Fruit fly (Drosophila melanogaster): ENCODE measurements around the gene Tk.

dm6 chr3R:11947079-11947869 lies 58.0 kb downstream of the Tk start:
- TF ChIP-seq knrl (GFP tag; IDR thresholded peaks at IDR 0.05; ENCODE audit: partially characterized antibody) (no peak), CG12236 (GFP tag; optimal IDR thresholded peaks at IDR 0.05) (no peak), ATbp (GFP tag; optimal IDR thresholded peaks at IDR 0.05) (no peak), CG4730 (GFP tag; IDR thresholded peaks at IDR 0.05) (no peak), sqz (GFP tag; optimal IDR thresholded peaks at IDR 0.05) (peak; percentile 16), tin (GFP tag; optimal IDR thresholded peaks at IDR 0.05) (no peak)
